Worm (Caenorhabditis elegans): ENCODE results near the gene C06A8.6.
A peak's percentile ranks its signal among the peaks of the same experiment; 100 is the strongest.

Gene C06A8.6

DNA sequence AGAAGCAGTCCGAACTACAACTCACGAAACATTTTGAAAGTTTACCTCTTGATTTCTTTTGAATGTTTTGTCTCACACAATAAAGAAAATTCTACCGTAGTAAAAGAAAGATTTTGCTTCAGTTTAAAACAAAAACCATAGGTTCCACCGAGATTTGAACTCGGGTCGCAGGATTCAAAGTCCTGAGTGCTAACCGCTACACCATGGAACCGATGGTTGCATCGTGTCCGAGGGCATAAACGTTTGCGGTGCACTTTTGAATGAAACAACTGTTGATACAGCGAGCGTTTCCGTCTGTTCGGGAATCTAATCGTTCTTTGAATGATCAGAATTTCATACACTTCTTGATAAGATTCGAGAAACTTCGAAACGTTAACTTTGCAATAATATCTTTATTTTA is 15.5 kb upstream of the C06A8.6 start:
- no peak for TF ChIP-seq ceh-24 (tag; optimal IDR thresholded peaks at IDR 0.05)
- TF ChIP-seq C08G9.2 (tag; optimal IDR thresholded peaks at IDR 0.05) = no peak
- no peak for TF ChIP-seq unc-42 (tag; optimal IDR thresholded peaks at IDR 0.05)
- no peak for TF ChIP-seq sox-4 (tag; optimal IDR thresholded peaks at IDR 0.05)
- no peak for TF ChIP-seq elt-4 (tag; optimal IDR thresholded peaks at IDR 0.05)
- no peak for TF ChIP-seq F13H6.1 (tag; optimal IDR thresholded peaks at IDR 0.05)
- no peak for TF ChIP-seq tbx-7 (tag; optimal IDR thresholded peaks at IDR 0.05)
- no peak for TF ChIP-seq dmd-4 (tag; optimal IDR thresholded peaks at IDR 0.05; ENCODE audit: borderline replicate concordance)
- no peak for TF ChIP-seq unc-86 (tag; optimal IDR thresholded peaks at IDR 0.05)
- no peak for TF ChIP-seq npax-4 (tag; optimal IDR thresholded peaks at IDR 0.05)
- no peak for TF ChIP-seq tbx-2 (tag; optimal IDR thresholded peaks at IDR 0.05)
- TF ChIP-seq ref-2 (tag; optimal IDR thresholded peaks at IDR 0.05) = peak; percentile 8
- TF ChIP-seq nhr-11 (tag; optimal IDR thresholded peaks at IDR 0.05) = no peak
- TF ChIP-seq pha-4 (tag; optimal IDR thresholded peaks at IDR 0.05) = no peak
- no peak for TF ChIP-seq ceh-18 (tag; optimal IDR thresholded peaks at IDR 0.05)
- no peak for TF ChIP-seq ahr-1 (tag; optimal IDR thresholded peaks at IDR 0.05)
- TF ChIP-seq dve-1 (tag; optimal IDR thresholded peaks at IDR 0.05) = peak; percentile 46
- TF ChIP-seq pros-1 (tag; optimal IDR thresholded peaks at IDR 0.05) = no peak
- TF ChIP-seq che-1 (tag; optimal IDR thresholded peaks at IDR 0.05) = peak; percentile 45
- TF ChIP-seq lim-6 (tag; optimal IDR thresholded peaks at IDR 0.05) = no peak
- peak; percentile 17 for TF ChIP-seq nfya-1 (tag; optimal IDR thresholded peaks at IDR 0.05)
- no peak for TF ChIP-seq fax-1 (tag; optimal IDR thresholded peaks at IDR 0.05)
- no peak for TF ChIP-seq sox-2 (GFP tag; IDR thresholded peaks at IDR 0.05)
- no peak for TF ChIP-seq fkh-10 (GFP tag; optimal IDR thresholded peaks at IDR 0.05)
- TF ChIP-seq C38D4.7 (GFP tag; optimal IDR thresholded peaks at IDR 0.05) = peak; percentile 22
- TF ChIP-seq pag-3 (tag; optimal IDR thresholded peaks at IDR 0.05; ENCODE audit: borderline replicate concordance) = no peak
- no peak for TF ChIP-seq madf-2 (tag; optimal IDR thresholded peaks at IDR 0.05)
- TF ChIP-seq odd-2 (tag; optimal IDR thresholded peaks at IDR 0.05) = no peak
- TF ChIP-seq elt-2 (tag; optimal IDR thresholded peaks at IDR 0.05) = peak; percentile 53
- no peak for TF ChIP-seq ama-1 (optimal IDR thresholded peaks at IDR 0.05)
- no peak for TF ChIP-seq ceh-34 (tag; optimal IDR thresholded peaks at IDR 0.05)
- no peak for TF ChIP-seq ets-4 (tag; optimal IDR thresholded peaks at IDR 0.05)
- TF ChIP-seq ceh-6 (GFP tag; optimal IDR thresholded peaks at IDR 0.05) = peak; percentile 2
- TF ChIP-seq hlh-30 (tag; optimal IDR thresholded peaks at IDR 0.05; ENCODE audit: insufficient read depth) = no peak
- no peak for TF ChIP-seq ceh-14 (tag; optimal IDR thresholded peaks at IDR 0.05)
- no peak for TF ChIP-seq zip-5 (tag; optimal IDR thresholded peaks at IDR 0.05)

ce11 chrII:7758397-7759135 is 13.7 kb upstream of the C06A8.6 start, which contains the start of gene B0228.7:
Gene B0228.7, minus strand, starts transcription at chrII:7759023.
- peak; percentile 48 for TF ChIP-seq elt-2 (tag; optimal IDR thresholded peaks at IDR 0.05)
- no peak for TF ChIP-seq hlh-8 (tag; optimal IDR thresholded peaks at IDR 0.05)

DNA sequence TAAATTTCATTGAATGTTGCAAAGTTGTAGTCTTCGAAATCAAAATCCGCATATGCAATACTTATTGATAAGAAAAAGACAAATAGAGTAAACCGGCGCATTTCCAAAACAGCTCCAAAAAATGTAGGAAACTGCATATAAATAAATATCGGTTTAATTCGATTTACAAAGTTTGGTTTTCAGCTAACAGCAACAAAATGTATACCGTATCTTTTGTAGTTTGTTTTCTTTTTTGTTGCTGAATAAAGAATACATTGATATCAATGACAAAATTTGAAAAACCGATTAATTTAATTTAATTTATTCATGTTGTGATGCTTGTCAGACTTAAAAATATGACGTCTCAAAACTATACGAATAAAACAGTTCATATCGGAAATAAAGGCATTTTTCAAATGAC is 10.9 kb upstream of the C06A8.6 start, which contains the start of gene B0228.8:
B0228.8 (minus strand) TSS at position 101 of the 400 bp plus-strand sequence.
- TF ChIP-seq pha-4 (tag; optimal IDR thresholded peaks at IDR 0.05) = no peak
- TF ChIP-seq pqm-1 (tag; optimal IDR thresholded peaks at IDR 0.05) = no peak
- no peak for TF ChIP-seq madf-2 (tag; optimal IDR thresholded peaks at IDR 0.05)
- no peak for TF ChIP-seq ceh-31 (tag; optimal IDR thresholded peaks at IDR 0.05)
- TF ChIP-seq pax-1 (tag; optimal IDR thresholded peaks at IDR 0.05) = no peak
- TF ChIP-seq mec-3 (tag; optimal IDR thresholded peaks at IDR 0.05; ENCODE audit: borderline replicate concordance) = no peak
- no peak for TF ChIP-seq hlh-13 (GFP tag; optimal IDR thresholded peaks at IDR 0.05)
- TF ChIP-seq unc-86 (tag; optimal IDR thresholded peaks at IDR 0.05) = no peak
- no peak for TF ChIP-seq ztf-16 (tag; optimal IDR thresholded peaks at IDR 0.05)
- no peak for TF ChIP-seq ceh-14 (tag; optimal IDR thresholded peaks at IDR 0.05)
- no peak for TF ChIP-seq ceh-24 (tag; optimal IDR thresholded peaks at IDR 0.05)

Data from whole organism, late embryonic.